Fruit fly (Drosophila melanogaster) whole organism, adult: ENCODE measurements around the gene betaNACtes3.
"Not testable (repeated sequence)": the region's sequence is repeated elsewhere in the genome, so short reads cannot be mapped to it uniquely, and the experiment has no call there.

Experiments used
- CG11617 ChIP-seq: fragments of 200-800 bp; sonication (Bioruptor generic); optimal IDR thresholded peaks from 2 replicates; lab custom pipeline; 2017; ENCODE audit warnings: mild to moderate bottlenecking, missing biosample characterization, missing genetic modification reagents, missing genetic modification characterization
- CG12768 ChIP-seq: fragments of 200-800 bp; sonication (Bioruptor generic); optimal IDR thresholded peaks from 2 replicates; lab custom pipeline; 2017; ENCODE audit warnings: missing biosample characterization, missing genetic modification characterization, mild to moderate bottlenecking, moderate library complexity, missing genetic modification reagents
- CG1620 ChIP-seq: fragments of 200-800 bp; sonication (Bioruptor generic); optimal IDR thresholded peaks from 2 replicates; lab custom pipeline; 2016; ENCODE audit warnings: missing biosample characterization, missing genetic modification characterization
- CG33017 ChIP-seq: fragments of 200-800 bp; sonication (Bioruptor generic); optimal IDR thresholded peaks from 2 replicates; lab custom pipeline; 2018; ENCODE audit warnings: missing biosample characterization, mild to moderate bottlenecking, missing genetic modification characterization, moderate library complexity
- CG5204 ChIP-seq: fragments of 200-800 bp; sonication (Bioruptor generic); optimal IDR thresholded peaks from 2 replicates; lab custom pipeline; 2016; ENCODE audit warnings: missing biosample characterization, missing genetic modification characterization
- CG7045 ChIP-seq: fragments of 200-800 bp; sonication (Bioruptor generic); optimal IDR thresholded peaks from 2 replicates; lab custom pipeline; 2017; ENCODE audit warnings: missing biosample characterization, mild to moderate bottlenecking, missing genetic modification characterization
- CG7101 ChIP-seq: fragments of 200-800 bp; sonication (Bioruptor generic); optimal IDR thresholded peaks from 2 replicates; lab custom pipeline; 2018; ENCODE audit warnings: missing biosample characterization, mild to moderate bottlenecking, missing genetic modification characterization, moderate library complexity
- Clk ChIP-seq: fragments of 200-800 bp; sonication (Bioruptor generic); optimal IDR thresholded peaks from 2 replicates; lab custom pipeline; 2017; ENCODE audit warnings: missing biosample characterization, missing genetic modification characterization
- Crg-1 ChIP-seq: fragments of 200-800 bp; sonication (Bioruptor generic); optimal IDR thresholded peaks from 2 replicates; lab custom pipeline; 2016; ENCODE audit warnings: missing biosample characterization, missing genetic modification characterization
- Hr96 ChIP-seq: fragments of 200-800 bp; sonication (Bioruptor generic); optimal IDR thresholded peaks from 2 replicates; lab custom pipeline; 2016; ENCODE audit warnings: missing biosample characterization, missing genetic modification characterization
- Mnt ChIP-seq: fragments of 200-800 bp; sonication (Bioruptor generic); optimal IDR thresholded peaks from 2 replicates; lab custom pipeline; 2016; ENCODE audit warnings: missing biosample characterization, mild to moderate bottlenecking, missing genetic modification characterization
- bab1 ChIP-seq: fragments of 200-800 bp; sonication (Bioruptor generic); optimal IDR thresholded peaks from 3 replicates; lab custom pipeline; 2019; ENCODE audit warnings: missing biosample characterization, mild to moderate bottlenecking, missing genetic modification characterization, moderate library complexity
- cic ChIP-seq: fragments of 200-800 bp; sonication (Bioruptor generic); optimal IDR thresholded peaks from 2 replicates; lab custom pipeline; 2017; ENCODE audit warnings: missing biosample characterization, mild to moderate bottlenecking, missing genetic modification characterization, moderate library complexity
- cnc ChIP-seq, 2 experiments: fragments of >200 bp; optimal IDR thresholded peaks; 2 replicates each; lab custom pipeline; 2017
- kay ChIP-seq: fragments of 200-800 bp; sonication (Bioruptor generic); peaks from one replicate; lab custom pipeline; 2016; ENCODE audit warnings: missing biosample characterization, missing genetic modification characterization, borderline replicate concordance
- ovo ChIP-seq: fragments of 200-800 bp; sonication (Bioruptor generic); optimal IDR thresholded peaks from 2 replicates; lab custom pipeline; 2016; ENCODE audit warnings: missing biosample characterization, missing genetic modification characterization
- pad ChIP-seq: fragments of 200-800 bp; sonication (Bioruptor generic); optimal IDR thresholded peaks from 3 replicates; lab custom pipeline; 2017; ENCODE audit warnings: missing biosample characterization, missing genetic modification characterization, mild to moderate bottlenecking, moderate library complexity, missing genetic modification reagents
- tj ChIP-seq: fragments of 200-800 bp; sonication (Bioruptor generic); optimal IDR thresholded peaks from 3 replicates; lab custom pipeline; 2017; ENCODE audit warnings: missing biosample characterization, mild to moderate bottlenecking, missing genetic modification characterization, moderate library complexity
- toe ChIP-seq: fragments of 200-800 bp; sonication (Bioruptor generic); optimal IDR thresholded peaks from 2 replicates; lab custom pipeline; 2016; ENCODE audit warnings: missing biosample characterization, missing genetic modification characterization

The betaNACtes3 gene

dm6 chrX:14378506-14378905 is at the start of gene betaNACtes3:
betaNACtes3 (plus strand) TSS chrX:14378806.
- not testable (repeated sequence) for TF ChIP-seq CG1620, CG5204, bab1 (GFP tag; lab: Kevin White, UChicago)

dm6 chrX:14331490-14332182 is 47.0 kb upstream of the betaNACtes3 start:
- no peak for TF ChIP-seq Mnt (GFP tag; lab: Kevin White, UChicago)
- no peak for TF ChIP-seq tj (GFP tag; lab: Kevin White, UChicago)
- no peak for TF ChIP-seq CG7101
- no peak for TF ChIP-seq Clk
- no peak for TF ChIP-seq ovo (GFP tag; lab: Kevin White, UChicago)
- no peak for TF ChIP-seq Hr96 (GFP tag; lab: Kevin White, UChicago)
- TF ChIP-seq CG11617 (GFP tag; lab: Kevin White, UChicago) = no peak
- TF ChIP-seq CG1620 (GFP tag; lab: Kevin White, UChicago) = no peak
- TF ChIP-seq toe (GFP tag; lab: Kevin White, UChicago) = no peak
- no peak for TF ChIP-seq cnc (optimal IDR thresholded peaks at IDR 0.05; lab: Kevin White, UChicago)
- TF ChIP-seq CG7045 = no peak
- TF ChIP-seq Crg-1 (GFP tag; lab: Kevin White, UChicago) = no peak
- no peak for TF ChIP-seq CG5204 (GFP tag; lab: Kevin White, UChicago)

dm6 chrX:14332243-14332642 is 46.4 kb upstream of the betaNACtes3 start:
- TF ChIP-seq toe (GFP tag; lab: Kevin White, UChicago) (no peak), CG7045 (no peak), cnc (optimal IDR thresholded peaks at IDR 0.05; lab: Kevin White, UChicago) (no peak), CG33017 (tag; lab: Kevin White, UChicago) (no peak), Clk (no peak), CG7101 (no peak), CG12768 (GFP tag; lab: Kevin White, UChicago) (no peak), CG1620 (GFP tag; lab: Kevin White, UChicago) (no peak), kay (no peak), cic (GFP tag; lab: Kevin White, UChicago) (no peak), bab1 (GFP tag; lab: Kevin White, UChicago) (no peak), Hr96 (GFP tag; lab: Kevin White, UChicago) (no peak), ovo (GFP tag; lab: Kevin White, UChicago) (no peak), pad (GFP tag; lab: Kevin White, UChicago) (no peak), CG5204 (GFP tag; lab: Kevin White, UChicago) (no peak), CG11617 (GFP tag; lab: Kevin White, UChicago) (no peak)

- not testable (repeated sequence) for TF ChIP-seq cic (GFP tag; lab: Kevin White, UChicago); CG1620 (GFP tag; lab: Kevin White, UChicago); CG7045
These were observed 1.4 kb downstream of the betaNACtes3 start, which contains the start of gene betaNACtes4 for dm6 chrX:14380051-14380450. betaNACtes4 (plus strand) TSS chrX:14380351.
